Worm (Caenorhabditis elegans) whole organism, mixed stage, embryonic: ENCODE results near the gene fbxc-50.

ENCODE experiments used
- lin-13 ChIP-seq: fragments of 150-350 bp; optimal IDR thresholded peaks from 2 replicates; lab custom pipeline; 2014; ENCODE audit warnings: missing biosample characterization, missing genetic modification characterization
- pha-4 ChIP-seq: fragments of 150-350 bp; optimal IDR thresholded peaks from 2 replicates; lab custom pipeline; 2018; ENCODE audit warnings: missing biosample characterization, missing genetic modification reagents, missing genetic modification characterization
- zip-8 ChIP-seq: fragments of 150-350 bp; optimal IDR thresholded peaks from 2 replicates; lab custom pipeline; 2014; ENCODE audit warnings: missing biosample characterization, missing genetic modification characterization
- ztf-11 ChIP-seq: fragments of 150-350 bp; optimal IDR thresholded peaks from 2 replicates; lab custom pipeline; 2014; ENCODE audit warnings: missing biosample characterization, missing genetic modification characterization

ce11 chrII:3249406-3249805 is 1.5 kb upstream of the fbxc-50 start, which contains the start of gene clec-124:
- no peak for TF ChIP-seq pha-4
- no peak for TF ChIP-seq lin-13 (tag; lab: Kevin White, UChicago)
- TF ChIP-seq zip-8 (tag; lab: Kevin White, UChicago): no peak
- TF ChIP-seq ztf-11 (tag; lab: Kevin White, UChicago): no peak
